Worm (Caenorhabditis elegans) whole organism, L4 larva: ENCODE results near the gene C06A12.3.

Experiments
- F26F4.8 ChIP-seq: fragments of 200-800 bp; sonication (Bioruptor generic); conservative IDR thresholded peaks from 2 replicates; pipeline ENCODE4 v1.3.6; 2022; ENCODE audit warnings: missing genetic modification characterization, missing compliant biosample characterization
- T20F7.1 ChIP-seq: fragments of 200-800 bp; sonication (Bioruptor generic); optimal IDR thresholded peaks from 2 replicates; lab custom pipeline; 2018; ENCODE audit warnings: mild to moderate bottlenecking, missing genetic modification characterization, missing compliant biosample characterization
- Y5F2A.4 ChIP-seq: fragments of 200-800 bp; sonication (Bioruptor generic); optimal IDR thresholded peaks from 2 replicates; lab custom pipeline; 2018; ENCODE audit warnings: mild to moderate bottlenecking, missing genetic modification characterization, missing compliant biosample characterization
- Y75B8A.6 ChIP-seq: fragments of 200-800 bp; sonication (Bioruptor generic); IDR thresholded peaks from 2 replicates; pipeline ENCODE4 v1.3.6; 2022; ENCODE audit warnings: missing genetic modification reagents, missing genetic modification characterization, missing compliant biosample characterization
- ZK337.2 ChIP-seq: fragments of 200-800 bp; sonication (Bioruptor generic); IDR thresholded peaks from 2 replicates; pipeline ENCODE4 v1.3.6; 2022; ENCODE audit warnings: missing genetic modification reagents, missing genetic modification characterization, missing compliant biosample characterization
- aha-1 ChIP-seq: fragments of 150-350 bp; peaks from one replicate; lab custom pipeline; 2014; ENCODE audit warnings: missing biosample characterization, missing genetic modification characterization
- ama-1 ChIP-seq: fragments of 150-350 bp; optimal IDR thresholded peaks from 2 replicates; lab custom pipeline; 2014; ENCODE audit warnings: inconsistent platforms, mixed read lengths
- ceh-20 ChIP-seq: fragments of 200-800 bp; sonication (Bioruptor generic); IDR thresholded peaks from 2 replicates; pipeline ENCODE4 v1.3.6; 2022; ENCODE audit warnings: missing genetic modification reagents, missing genetic modification characterization, missing compliant biosample characterization
- ceh-44 ChIP-seq: fragments of 200-800 bp; sonication (Bioruptor generic); IDR thresholded peaks from 2 replicates; pipeline ENCODE4 v1.3.6; 2022; ENCODE audit warnings: missing genetic modification reagents, missing genetic modification characterization, missing compliant biosample characterization
- ceh-62 ChIP-seq: sonication (generic microtip); optimal IDR thresholded peaks from 2 replicates; lab custom pipeline; 2017; ENCODE audit warnings: missing biosample characterization, missing genetic modification characterization
- cey-2 ChIP-seq: sonication (generic microtip); optimal IDR thresholded peaks from 3 replicates; lab custom pipeline; 2017; ENCODE audit warnings: missing genetic modification characterization, mild to moderate bottlenecking, missing compliant biosample characterization, antibody characterized with exemption, borderline replicate concordance; ENCODE audit not compliant: insufficient read depth
- daf-12 ChIP-seq: fragments of 150-350 bp; optimal IDR thresholded peaks from 2 replicates; lab custom pipeline; 2014; ENCODE audit warnings: missing biosample characterization, missing genetic modification reagents, missing genetic modification characterization
- daf-16 ChIP-seq, 3 experiments: sonication (generic microtip); optimal IDR thresholded peaks; 2 replicates each; lab custom pipeline; 2016 to 2017; ENCODE audit warnings: missing genetic modification characterization in 3 of 3, missing genetic modification reagents in 3 of 3, mild to moderate bottlenecking in 2 of 3, missing compliant biosample characterization in 2 of 3, missing biosample characterization in 1 of 3, moderate library complexity in 1 of 3
- dmd-6 ChIP-seq: fragments of 200-800 bp; sonication (Bioruptor generic); IDR thresholded peaks from 2 replicates; pipeline ENCODE4 v1.3.6; 2022; ENCODE audit warnings: missing genetic modification reagents, missing genetic modification characterization, missing compliant biosample characterization
- dve-1 ChIP-seq: sonication (generic microtip); optimal IDR thresholded peaks from 2 replicates; lab custom pipeline; 2017; ENCODE audit warnings: antibody characterized with exemption, mild to moderate bottlenecking, missing genetic modification characterization, missing compliant biosample characterization; ENCODE audit not compliant: insufficient read depth
- egl-27 ChIP-seq: sonication (generic microtip); optimal IDR thresholded peaks from 3 replicates; lab custom pipeline; 2017; ENCODE audit warnings: missing biosample characterization, missing genetic modification reagents, missing genetic modification characterization
- fkh-10 ChIP-seq: fragments of 150-350 bp; optimal IDR thresholded peaks from 2 replicates; lab custom pipeline; 2014; ENCODE audit warnings: missing biosample characterization, missing genetic modification reagents, missing genetic modification characterization
- gei-8 ChIP-seq: fragments of 200-800 bp; sonication (Bioruptor generic); optimal IDR thresholded peaks from 2 replicates; lab custom pipeline; 2018; ENCODE audit warnings: mild to moderate bottlenecking, missing genetic modification characterization, missing compliant biosample characterization
- hif-1 ChIP-seq, 2 experiments: sonication (generic microtip); optimal IDR thresholded peaks; 2 replicates each; lab custom pipeline; 2016 to 2017; ENCODE audit warnings: missing compliant biosample characterization in 2 of 2, missing genetic modification characterization in 2 of 2, missing genetic modification reagents in 2 of 2, missing genotype in 2 of 2, mild to moderate bottlenecking in 1 of 2
- hlh-11 ChIP-seq: fragments of 200-800 bp; sonication (Bioruptor generic); optimal IDR thresholded peaks from 2 replicates; lab custom pipeline; 2018; ENCODE audit warnings: mild to moderate bottlenecking, missing genetic modification characterization, missing compliant biosample characterization
- lim-7 ChIP-seq: fragments of 200-800 bp; sonication (Bioruptor generic); IDR thresholded peaks from 2 replicates; pipeline ENCODE4 v1.3.6; 2022; ENCODE audit warnings: missing genetic modification characterization, missing compliant biosample characterization
- lin-15B ChIP-seq: fragments of 150-350 bp; sonication (generic microtip); optimal IDR thresholded peaks from 3 replicates; lab custom pipeline; 2014; ENCODE audit warnings: missing biosample characterization, missing genetic modification characterization
- lin-29 ChIP-seq: fragments of 200-800 bp; sonication (Bioruptor generic); IDR thresholded peaks from 2 replicates; pipeline ENCODE4 v1.3.6; 2022; ENCODE audit warnings: missing genetic modification reagents, missing genetic modification characterization, missing compliant biosample characterization
- lsy-2 ChIP-seq, 2 experiments: fragments of 150-350 bp in 1 of 2; sonication (generic microtip) in 1 of 2; optimal IDR thresholded peaks; 2 replicates each; lab custom pipeline; 2014 to 2017; ENCODE audit warnings: missing biosample characterization in 2 of 2, missing genetic modification characterization in 2 of 2
- madf-5 ChIP-seq, 2 experiments: fragments of 200-800 bp; sonication (Bioruptor generic); IDR thresholded peaks; 2 replicates each; pipeline ENCODE4 v1.3.6; 2022; ENCODE audit warnings: missing compliant biosample characterization in 2 of 2, missing genetic modification characterization in 2 of 2
- madf-9 ChIP-seq: fragments of 200-800 bp; sonication (Bioruptor generic); conservative IDR thresholded peaks from 2 replicates; pipeline ENCODE4 v1.3.6; 2022; ENCODE audit warnings: missing genetic modification reagents, missing genetic modification characterization, missing compliant biosample characterization
- mep-1 ChIP-seq: fragments of 150-350 bp; sonication (generic microtip); optimal IDR thresholded peaks from 3 replicates; lab custom pipeline; 2014; ENCODE audit warnings: missing biosample characterization, missing genetic modification characterization
- mxl-2 ChIP-seq: fragments of 200-800 bp; sonication (Bioruptor generic); conservative IDR thresholded peaks from 2 replicates; pipeline ENCODE4 v1.3.6; 2022; ENCODE audit warnings: missing genetic modification reagents, missing genetic modification characterization, missing compliant biosample characterization
- nhr-10 ChIP-seq: fragments of 150-350 bp; optimal IDR thresholded peaks from 2 replicates; lab custom pipeline; 2014; ENCODE audit warnings: missing biosample characterization, missing genetic modification characterization
- nhr-11 ChIP-seq: fragments of 150-350 bp; optimal IDR thresholded peaks from 2 replicates; lab custom pipeline; 2014; ENCODE audit warnings: missing biosample characterization, missing genetic modification characterization
- nhr-111 ChIP-seq: fragments of 200-800 bp; sonication (Bioruptor generic); optimal IDR thresholded peaks from 2 replicates; lab custom pipeline; 2018; ENCODE audit warnings: mild to moderate bottlenecking, missing genetic modification characterization, missing compliant biosample characterization
- nhr-237 ChIP-seq: sonication (generic microtip); optimal IDR thresholded peaks from 2 replicates; lab custom pipeline; 2017; ENCODE audit warnings: missing biosample characterization, missing genetic modification characterization
- nhr-25 ChIP-seq: sonication (generic microtip); optimal IDR thresholded peaks from 2 replicates; lab custom pipeline; 2017; ENCODE audit warnings: missing genetic modification characterization, mild to moderate bottlenecking, missing compliant biosample characterization, antibody characterized with exemption, moderate library complexity, borderline replicate concordance; ENCODE audit not compliant: insufficient read depth
- nhr-28 ChIP-seq: fragments of 150-350 bp; optimal IDR thresholded peaks from 2 replicates; lab custom pipeline; 2014; ENCODE audit warnings: missing biosample characterization, missing genetic modification characterization
- nhr-41 ChIP-seq: fragments of 200-800 bp; sonication (Bioruptor generic); IDR thresholded peaks from 2 replicates; pipeline ENCODE4 v1.3.6; 2022; ENCODE audit warnings: missing genetic modification reagents, missing genetic modification characterization, missing compliant biosample characterization
- nhr-42 ChIP-seq: fragments of 200-800 bp; sonication (Bioruptor generic); IDR thresholded peaks from 2 replicates; pipeline ENCODE4 v1.3.6; 2022; ENCODE audit warnings: missing genetic modification characterization, missing compliant biosample characterization
- nhr-77 ChIP-seq: fragments of 150-350 bp; optimal IDR thresholded peaks from 2 replicates; lab custom pipeline; 2014; ENCODE audit warnings: missing biosample characterization, missing genetic modification characterization
- pha-4 ChIP-seq, 2 experiments: fragments of 150-350 bp in 1 of 2; fragments of 200-800 bp in 1 of 2; sonication (Bioruptor generic) in 1 of 2; IDR thresholded peaks in 1 of 2; optimal IDR thresholded peaks in 1 of 2; 2 replicates each; pipeline versions ENCODE4 v1.3.6 to Lab custom; 2014 to 2022; ENCODE audit warnings: missing genetic modification characterization in 2 of 2, missing genetic modification reagents in 2 of 2, missing biosample characterization in 1 of 2, missing compliant biosample characterization in 1 of 2
- php-3 ChIP-seq: fragments of 200-800 bp; sonication (Bioruptor generic); IDR thresholded peaks from 2 replicates; pipeline ENCODE4 v1.3.6; 2022; ENCODE audit warnings: missing genetic modification reagents, missing genetic modification characterization, missing compliant biosample characterization
- pqm-1 ChIP-seq: sonication (generic microtip); optimal IDR thresholded peaks from 2 replicates; lab custom pipeline; 2017; ENCODE audit warnings: missing biosample characterization, missing genetic modification characterization
- sdz-12 ChIP-seq: fragments of 200-800 bp; sonication (Bioruptor generic); optimal IDR thresholded peaks from 2 replicates; lab custom pipeline; 2018; ENCODE audit warnings: mild to moderate bottlenecking, missing genetic modification characterization, missing compliant biosample characterization
- skn-1 ChIP-seq: fragments of 150-350 bp; optimal IDR thresholded peaks from 2 replicates; lab custom pipeline; 2014; ENCODE audit warnings: missing biosample characterization, missing genetic modification characterization
- tra-1 ChIP-seq: fragments of 200-800 bp; sonication (Bioruptor generic); IDR thresholded peaks from 2 replicates; pipeline ENCODE4 v1.3.6; 2022; ENCODE audit warnings: missing genetic modification reagents, missing genetic modification characterization, missing compliant biosample characterization
- unc-62 ChIP-seq, 3 experiments: fragments of 150-350 bp in 1 of 3; sonication (generic microtip); optimal IDR thresholded peaks in 2 of 3; peaks in 1 of 3; 1 replicate in 1 of 3; 2 replicates in 2 of 3; lab custom pipeline; 2014 to 2017; ENCODE audit warnings: missing biosample characterization in 3 of 3, missing genetic modification characterization in 3 of 3, missing genetic modification reagents in 3 of 3, missing genotype in 1 of 3

Gene C06A12.3

ce11 chrIV:17467325-17467724 lies 39.8 kb downstream of the C06A12.3 start, which contains the start of gene elo-2:
elo-2 (minus strand) TSS chrIV:17467408.
- TF ChIP-seq daf-12 (no peak), dve-1 (peak; percentile 65), lsy-2 (tag; optimal IDR thresholded peaks at IDR 0.05; lab: Kevin White, UChicago) (no peak), nhr-28 (peak; percentile 62), daf-16 (GFP tag; optimal IDR thresholded peaks at IDR 0.05; lab: Kevin White, UChicago) (no peak), daf-16 (tag; optimal IDR thresholded peaks at IDR 0.05; lab: Kevin White, UChicago) (peak; percentile 53), madf-9 (no peak), aha-1 (tag; lab: Kevin White, UChicago) (peak; percentile 91), hlh-11 (peak; percentile 66), php-3 (GFP tag; lab: Robert Waterston, UW) (peak; percentile 65; the same call in 1 of the 2 replicates), ceh-44 (GFP tag; lab: Robert Waterston, UW) (no peak), nhr-11 (no peak), nhr-77 (tag; lab: Kevin White, UChicago) (peak; percentile 7), lin-15B (tag; lab: Kevin White, UChicago) (no peak), skn-1 (tag; lab: Kevin White, UChicago) (no peak), pqm-1 (tag; lab: Kevin White, UChicago) (peak; percentile 24), egl-27 (tag; lab: Kevin White, UChicago) (no peak), dmd-6 (GFP tag; lab: Robert Waterston, UW) (peak; percentile 72), F26F4.8 (GFP tag; lab: Robert Waterston, UW) (no peak)

DNA sequence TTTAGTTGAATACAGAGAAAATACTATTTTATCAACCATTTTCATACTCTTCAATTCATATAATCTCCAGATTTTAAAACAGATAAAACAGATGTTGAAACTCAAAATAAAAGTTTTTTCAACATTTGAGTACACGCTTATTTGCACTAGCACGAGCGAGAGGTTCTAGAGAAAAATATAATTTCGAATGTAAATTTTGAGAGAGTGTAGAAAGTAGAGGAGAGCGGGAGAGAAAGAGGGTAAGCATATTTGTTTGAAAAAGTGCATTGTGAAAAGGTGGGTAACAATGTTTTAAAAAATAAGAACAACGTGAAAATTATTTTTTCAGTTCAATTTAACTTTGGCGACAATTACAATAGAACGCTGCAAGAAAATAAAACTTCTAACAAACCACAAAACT lies 40.3 kb downstream of the C06A12.3 start:
- TF ChIP-seq aha-1 (tag; lab: Kevin White, UChicago) = peak; percentile 71
- TF ChIP-seq sdz-12 (GFP tag; lab: Kevin White, UChicago) = no peak
- no peak for TF ChIP-seq lim-7 (GFP tag; lab: Robert Waterston, UW)
- no peak for TF ChIP-seq hif-1 (tag; optimal IDR thresholded peaks at IDR 0.05; lab: Kevin White, UChicago)
- TF ChIP-seq pha-4 (GFP tag; IDR thresholded peaks at IDR 0.05; lab: Robert Waterston, UW) = no peak
- TF ChIP-seq pha-4 (tag; optimal IDR thresholded peaks at IDR 0.05; lab: Kevin White, UChicago) = no peak
- no peak for TF ChIP-seq ceh-62
- TF ChIP-seq, all 104 proteins: peak for 1

ce11 chrIV:17470096-17470602 lies 42.6 kb downstream of the C06A12.3 start, which contains the start of gene F11E6.4:
F11E6.4 (minus strand) TSS chrIV:17470354.
- no peak for TF ChIP-seq nhr-42 (GFP tag; lab: Robert Waterston, UW)
- TF ChIP-seq hlh-11 = no peak
- peak; percentile 89 for TF ChIP-seq nhr-25 (tag; lab: Kevin White, UChicago)
- 0 out of 2 replicates have a peak, but pooled peaks have one; percentile 29 for TF ChIP-seq Y75B8A.6 (GFP tag; lab: Robert Waterston, UW)
- no peak for TF ChIP-seq Y5F2A.4 (GFP tag; lab: Kevin White, UChicago)
- no peak for TF ChIP-seq madf-5 (GFP tag; IDR thresholded peaks at IDR 0.05; lab: Robert Waterston, UW)
- TF ChIP-seq mep-1 (tag; lab: Kevin White, UChicago) = peak; percentile 57
- peak; percentile 39 for TF ChIP-seq madf-9
- TF ChIP-seq F26F4.8 (GFP tag; lab: Robert Waterston, UW) = no peak
- no peak for TF ChIP-seq cey-2 (tag; lab: Kevin White, UChicago)
- TF ChIP-seq daf-12 = no peak
- peak in 1 of 2 experiments; percentile 4 for TF ChIP-seq unc-62 (GFP tag; optimal IDR thresholded peaks at IDR 0.05 in 1 of 2; lab: Kevin White, UChicago)
- no peak for TF ChIP-seq unc-62 (tag; optimal IDR thresholded peaks at IDR 0.05; lab: Kevin White, UChicago)
- no peak for TF ChIP-seq ceh-20 (GFP tag; lab: Robert Waterston, UW)
- TF ChIP-seq nhr-41 (GFP tag; lab: Robert Waterston, UW) = no peak
- peak; percentile 51 for TF ChIP-seq ama-1 (lab: Kevin White, UChicago)
- no peak for TF ChIP-seq nhr-10 (tag; lab: Kevin White, UChicago)
- TF ChIP-seq lin-29 = no peak
- no peak for TF ChIP-seq nhr-11
- TF ChIP-seq nhr-111 (GFP tag; lab: Kevin White, UChicago) = no peak
- peak; percentile 67 for TF ChIP-seq aha-1 (tag; lab: Kevin White, UChicago)
- no peak for TF ChIP-seq fkh-10 (GFP tag; lab: Kevin White, UChicago)
- no peak for TF ChIP-seq nhr-237 (tag; lab: Kevin White, UChicago)
- peak; percentile 27 for TF ChIP-seq gei-8 (GFP tag; lab: Kevin White, UChicago)
- peak in 1 of 2 experiments; percentile 21 for TF ChIP-seq lsy-2 (tag; optimal IDR thresholded peaks at IDR 0.05; lab: Kevin White, UChicago)
- TF ChIP-seq mxl-2 (GFP tag; lab: Robert Waterston, UW) = no peak
- TF ChIP-seq T20F7.1 = peak; percentile 43
- TF ChIP-seq tra-1 (GFP tag; lab: Robert Waterston, UW) = peak; percentile 33; the same call in 1 of the 2 replicates
- TF ChIP-seq daf-16 (GFP tag; optimal IDR thresholded peaks at IDR 0.05; lab: Kevin White, UChicago) = no peak
- no peak for TF ChIP-seq daf-16 (tag; optimal IDR thresholded peaks at IDR 0.05; lab: Kevin White, UChicago)
- no peak for TF ChIP-seq ZK337.2
